Fruit fly (Drosophila melanogaster) whole organism, pupa: ENCODE data around the gene feo.
A peak's percentile ranks its signal among the peaks of the same experiment; 100 is the strongest.

Source experiments
- CG10348 ChIP-seq: fragments of 200-800 bp; sonication (Bioruptor generic); IDR thresholded peaks from 2 replicates; pipeline ENCODE4 v1.3.6; 2022; ENCODE audit warnings: missing biosample characterization, missing genetic modification characterization
- CG12605 ChIP-seq: fragments of 200-800 bp; sonication (Bioruptor generic); IDR thresholded peaks from 2 replicates; pipeline ENCODE4 v1.3.6; 2022; ENCODE audit warnings: missing biosample characterization, missing genetic modification characterization
- CG13204 ChIP-seq: fragments of 200-800 bp; sonication (Bioruptor generic); optimal IDR thresholded peaks from 2 replicates; lab custom pipeline; 2018; ENCODE audit warnings: missing biosample characterization, mild to moderate bottlenecking, missing genetic modification characterization, moderate library complexity
- CG14655 ChIP-seq: fragments of 200-800 bp; sonication (Bioruptor generic); optimal IDR thresholded peaks from 3 replicates; lab custom pipeline; 2017; ENCODE audit warnings: mild to moderate bottlenecking, missing biosample characterization, missing genetic modification reagents, missing genetic modification characterization
- CG15710 ChIP-seq: fragments of 200-800 bp; sonication (Bioruptor generic); optimal IDR thresholded peaks from 2 replicates; lab custom pipeline; 2018; ENCODE audit warnings: missing biosample characterization, mild to moderate bottlenecking, missing genetic modification characterization, moderate library complexity
- CG17806 ChIP-seq: fragments of 200-800 bp; sonication (Bioruptor generic); optimal IDR thresholded peaks from 2 replicates; lab custom pipeline; 2018; ENCODE audit warnings: missing biosample characterization, mild to moderate bottlenecking, missing genetic modification characterization, moderate library complexity
- CG32121 ChIP-seq: fragments of 200-800 bp; sonication (Bioruptor generic); IDR thresholded peaks from 2 replicates; pipeline ENCODE4 v1.3.6; 2022; ENCODE audit warnings: missing biosample characterization, missing genetic modification characterization
- CG34367 ChIP-seq: fragments of 200-800 bp; sonication (Bioruptor generic); optimal IDR thresholded peaks from 2 replicates; lab custom pipeline; 2018; ENCODE audit warnings: missing biosample characterization, mild to moderate bottlenecking, missing genetic modification characterization
- CG4496 ChIP-seq: fragments of 200-800 bp; sonication (Bioruptor generic); IDR thresholded peaks from 3 replicates; pipeline ENCODE4 v1.3.6; 2022; ENCODE audit warnings: missing biosample characterization, missing genetic modification characterization
- CG8159 ChIP-seq: fragments of 200-800 bp; sonication (Bioruptor generic); optimal IDR thresholded peaks from 3 replicates; lab custom pipeline; 2018; ENCODE audit warnings: missing biosample characterization, mild to moderate bottlenecking, missing genetic modification characterization, moderate library complexity
- CG8301 ChIP-seq: fragments of 200-800 bp; sonication (Bioruptor generic); optimal IDR thresholded peaks from 2 replicates; lab custom pipeline; 2018; ENCODE audit warnings: missing biosample characterization, mild to moderate bottlenecking, missing genetic modification characterization
- CG9948 ChIP-seq: fragments of 200-800 bp; sonication (Bioruptor generic); optimal IDR thresholded peaks from 2 replicates; lab custom pipeline; 2018; ENCODE audit warnings: missing biosample characterization, mild to moderate bottlenecking, missing genetic modification characterization, moderate library complexity
- D1 ChIP-seq: fragments of 200-800 bp; sonication (Bioruptor generic); optimal IDR thresholded peaks from 2 replicates; lab custom pipeline; 2018; ENCODE audit warnings: missing biosample characterization, mild to moderate bottlenecking, missing genetic modification characterization, moderate library complexity
- EcR ChIP-seq: fragments of 200-800 bp; sonication (Bioruptor generic); optimal IDR thresholded peaks from 3 replicates; lab custom pipeline; 2019; ENCODE audit warnings: missing biosample characterization, missing genetic modification characterization, mild to moderate bottlenecking, moderate library complexity, missing genetic modification reagents
- Ets98B ChIP-seq: fragments of 200-800 bp; sonication (Bioruptor generic); IDR thresholded peaks from 2 replicates; pipeline ENCODE4 v1.3.6; 2022; ENCODE audit warnings: missing biosample characterization, missing genetic modification characterization
- Pif1A ChIP-seq: fragments of 200-800 bp; sonication (Bioruptor generic); optimal IDR thresholded peaks from 3 replicates; lab custom pipeline; 2016; ENCODE audit warnings: missing biosample characterization, missing genetic modification characterization
- Pif1B ChIP-seq: fragments of 200-800 bp; sonication (Bioruptor generic); optimal IDR thresholded peaks from 3 replicates; lab custom pipeline; 2016; ENCODE audit warnings: missing biosample characterization, missing genetic modification characterization
- Snoo ChIP-seq: fragments of 200-800 bp; sonication (Bioruptor generic); optimal IDR thresholded peaks from 3 replicates; lab custom pipeline; 2017; ENCODE audit warnings: missing biosample characterization, mild to moderate bottlenecking, missing genetic modification characterization, inconsistent platforms
- fd96Ca ChIP-seq: fragments of 200-800 bp; sonication (Bioruptor generic); IDR thresholded peaks from 3 replicates; pipeline ENCODE4 v1.3.6; 2022; ENCODE audit warnings: missing biosample characterization, missing genetic modification characterization
- gl ChIP-seq: fragments of 200-800 bp; sonication (Bioruptor generic); optimal IDR thresholded peaks from 2 replicates; lab custom pipeline; 2018; ENCODE audit warnings: missing biosample characterization, mild to moderate bottlenecking, missing genetic modification characterization
- rn ChIP-seq: fragments of 200-800 bp; sonication (Bioruptor generic); IDR thresholded peaks from 2 replicates; pipeline ENCODE4 v1.3.6; 2022; ENCODE audit warnings: missing biosample characterization, missing genetic modification characterization

The feo gene

DNA sequence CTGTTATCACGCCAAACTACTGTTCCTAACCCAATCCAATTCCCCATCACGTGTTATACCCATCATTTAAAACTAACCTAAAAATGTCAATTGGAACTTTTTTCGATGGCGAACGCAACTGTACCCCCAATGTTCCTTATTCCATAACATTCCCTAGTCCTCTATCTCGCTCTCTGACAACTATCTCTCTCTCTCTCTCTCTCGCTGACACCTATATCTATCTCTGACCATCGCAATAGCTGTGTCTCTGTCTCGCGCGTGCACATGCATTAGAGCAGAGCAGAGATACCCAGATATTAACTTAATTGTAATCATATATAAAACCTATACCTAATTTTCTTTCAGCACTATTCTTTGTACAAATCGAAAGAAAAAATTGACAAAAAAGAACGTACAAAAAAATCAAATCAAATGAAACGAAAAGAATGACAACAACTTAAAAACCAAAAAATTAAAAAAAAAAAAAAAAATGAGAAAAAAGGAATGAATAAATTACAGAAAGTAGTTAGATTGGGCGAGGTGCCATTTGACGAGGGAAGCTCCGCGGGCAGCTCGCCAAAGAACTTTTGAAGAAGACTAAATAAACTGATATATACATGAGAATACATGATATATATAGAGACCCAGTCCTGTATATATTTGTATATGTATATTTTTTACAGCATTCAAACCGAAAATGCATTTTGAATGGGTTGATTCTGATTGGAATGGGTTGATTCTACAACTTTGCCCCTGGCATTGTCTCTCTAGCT lies 11.1 kb upstream of the feo start:
- TF ChIP-seq D1 (tag; lab: Kevin White, UChicago) (no peak), CG32121 (GFP tag; lab: Robert Waterston, UW) (no peak), Pif1A (no peak), CG15710 (tag; lab: Kevin White, UChicago) (no peak), CG13204 (GFP tag; lab: Kevin White, UChicago) (no peak)
- TF ChIP-seq, all 21 proteins: peak for 0

DNA sequence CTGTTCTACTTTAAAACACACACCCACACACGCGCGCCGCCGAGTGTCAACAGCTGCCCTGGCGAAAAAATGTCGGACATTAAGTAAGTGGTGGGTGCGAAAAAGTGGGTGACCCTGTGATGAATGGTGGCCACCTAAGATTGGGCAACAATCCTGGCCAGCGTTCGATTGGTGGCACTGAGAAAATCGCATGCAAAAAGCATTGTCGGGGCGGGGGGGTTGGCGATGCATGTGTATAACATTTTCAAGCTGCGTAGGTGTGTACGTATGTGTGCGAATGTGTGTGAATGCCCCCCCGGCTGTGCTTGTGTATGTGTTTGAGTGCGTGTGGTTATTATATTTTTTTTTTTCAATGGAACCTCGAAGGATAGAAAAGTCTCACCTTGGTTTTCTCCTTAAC lies 3.2 kb upstream of the feo start:
- no peak for TF ChIP-seq CG8301 (tag; lab: Kevin White, UChicago)
- TF ChIP-seq EcR: peak; percentile 18

DNA sequence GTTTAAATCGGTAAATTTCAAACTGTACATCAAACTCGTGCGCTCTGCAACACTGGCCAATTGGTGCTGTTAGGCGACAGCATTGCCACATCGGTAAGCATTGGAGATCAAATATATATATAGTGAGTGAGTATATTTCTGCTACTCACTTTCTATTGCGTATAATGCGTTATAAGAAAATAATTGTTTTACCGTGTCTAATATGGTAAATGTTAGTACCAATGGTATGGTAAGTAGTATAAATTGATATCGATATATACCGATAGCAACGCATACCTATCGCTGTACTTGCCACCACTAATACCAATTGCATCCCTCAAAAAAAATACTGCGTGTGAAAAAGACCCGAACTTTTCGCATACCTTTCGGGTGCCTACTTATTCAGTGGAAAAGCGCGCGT lies 2.7 kb upstream of the feo start, which contains the start of the genes sofe and CG2186:
sofe (minus strand) TSS at position 38 of the 400 bp plus-strand sequence.
CG2186 (plus strand) TSS at position 280 of the 400 bp plus-strand sequence.
- TF ChIP-seq CG4496 (GFP tag; lab: Robert Waterston, UW) (no peak), CG9948 (tag; lab: Kevin White, UChicago) (peak; percentile 7)

DNA sequence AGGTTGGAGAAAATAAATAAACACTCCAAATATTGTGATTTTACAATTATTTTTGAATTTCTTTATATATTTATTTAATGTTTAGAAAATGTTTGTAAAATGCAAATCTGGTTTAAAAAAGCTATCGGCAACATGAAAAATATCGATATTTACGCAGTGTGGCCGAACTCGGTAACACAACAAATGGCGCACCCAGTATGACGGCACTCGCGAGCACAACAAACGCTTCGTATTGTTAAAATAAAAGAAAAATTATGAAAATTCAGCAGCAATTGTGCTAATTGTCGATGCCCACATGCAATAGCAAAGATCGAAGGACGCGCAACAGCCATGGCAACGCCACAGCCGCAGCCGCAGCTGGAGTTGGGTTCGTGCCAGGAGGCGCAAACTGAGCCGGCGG lies 6.1 kb downstream of the feo start, which contains the start of gene CG2202:
CG2202 (plus strand) TSS at position 193 of the 400 bp plus-strand sequence.
- TF ChIP-seq CG4496 (GFP tag; lab: Robert Waterston, UW) (no peak), CG15710 (tag; lab: Kevin White, UChicago) (no peak), CG9948 (tag; lab: Kevin White, UChicago) (no peak), CG14655 (GFP tag; lab: Kevin White, UChicago) (no peak), CG34367 (tag; lab: Kevin White, UChicago) (no peak), CG32121 (GFP tag; lab: Robert Waterston, UW) (no peak), Pif1A (no peak), CG8301 (tag; lab: Kevin White, UChicago) (no peak), D1 (tag; lab: Kevin White, UChicago) (no peak), Ets98B (no peak), fd96Ca (GFP tag; lab: Robert Waterston, UW) (no peak), CG10348 (GFP tag; lab: Robert Waterston, UW) (no peak), CG13204 (GFP tag; lab: Kevin White, UChicago) (no peak), CG8159 (tag; lab: Kevin White, UChicago) (no peak), gl (tag; lab: Kevin White, UChicago) (no peak), Pif1B (GFP tag; lab: Kevin White, UChicago) (no peak), EcR (no peak)

dm6 chrX:10847447-10847846 lies 7.2 kb downstream of the feo start:
- TF ChIP-seq CG15710 (tag; lab: Kevin White, UChicago) (no peak), CG8159 (tag; lab: Kevin White, UChicago) (no peak), CG13204 (GFP tag; lab: Kevin White, UChicago) (no peak), Snoo (tag; lab: Kevin White, UChicago) (no peak)
- TF ChIP-seq, all 21 proteins: peak for 0

- TF ChIP-seq CG34367 (tag; lab: Kevin White, UChicago): no peak
- TF ChIP-seq CG8301 (tag; lab: Kevin White, UChicago): no peak
- no peak for TF ChIP-seq CG8159 (tag; lab: Kevin White, UChicago)
- TF ChIP-seq CG17806 (tag; lab: Kevin White, UChicago): no peak
- no peak for TF ChIP-seq CG4496 (GFP tag; lab: Robert Waterston, UW)
- TF ChIP-seq CG32121 (GFP tag; lab: Robert Waterston, UW): no peak
- TF ChIP-seq rn (GFP tag; lab: Robert Waterston, UW): no peak
- TF ChIP-seq CG9948 (tag; lab: Kevin White, UChicago): no peak
- no peak for TF ChIP-seq CG13204 (GFP tag; lab: Kevin White, UChicago)
- TF ChIP-seq CG12605 (GFP tag; lab: Robert Waterston, UW): no peak
- no peak for TF ChIP-seq fd96Ca (GFP tag; lab: Robert Waterston, UW)
- no peak for TF ChIP-seq Snoo (tag; lab: Kevin White, UChicago)
- no peak for TF ChIP-seq Ets98B
- no peak for TF ChIP-seq D1 (tag; lab: Kevin White, UChicago)
- TF ChIP-seq Pif1B (GFP tag; lab: Kevin White, UChicago): no peak
- no peak for TF ChIP-seq CG15710 (tag; lab: Kevin White, UChicago)
These were observed 7.4 kb downstream of the feo start, which contains the start of gene Pgls for dm6 chrX:10847436-10847446. Gene Pgls, plus strand, starts transcription at chrX:10847438.

DNA sequence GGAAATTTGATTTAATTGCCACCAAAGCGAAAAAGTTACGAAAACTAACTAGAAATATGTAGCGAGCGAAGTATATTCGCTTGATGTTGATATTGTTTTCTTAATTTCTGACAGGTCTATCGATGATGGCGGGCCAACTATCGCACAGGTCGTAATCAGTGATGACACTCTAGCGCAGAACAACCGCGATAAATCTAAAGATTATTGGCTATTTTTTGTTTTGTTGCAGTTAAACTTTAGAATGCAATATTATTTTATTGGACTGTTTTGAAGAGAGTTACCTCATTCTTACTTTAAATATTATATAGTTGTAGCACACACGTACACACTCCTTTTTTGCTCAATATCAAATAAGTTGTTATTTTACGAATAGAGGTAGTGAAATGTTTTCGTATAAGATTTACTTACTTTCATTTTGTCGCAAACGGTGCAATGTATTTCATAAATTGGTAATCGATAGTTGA lies 7.7 kb downstream of the feo start, which contains the start of gene sbr:
sbr (minus strand) TSS at position 121 of the 464 bp plus-strand sequence.
- TF ChIP-seq CG14655 (GFP tag; lab: Kevin White, UChicago) (no peak), fd96Ca (GFP tag; lab: Robert Waterston, UW) (0 out of 3 replicates have a peak, but pooled peaks have one; percentile 10)
